Fruit fly (Drosophila melanogaster): ENCODE data around the gene CG31381.

DNA sequence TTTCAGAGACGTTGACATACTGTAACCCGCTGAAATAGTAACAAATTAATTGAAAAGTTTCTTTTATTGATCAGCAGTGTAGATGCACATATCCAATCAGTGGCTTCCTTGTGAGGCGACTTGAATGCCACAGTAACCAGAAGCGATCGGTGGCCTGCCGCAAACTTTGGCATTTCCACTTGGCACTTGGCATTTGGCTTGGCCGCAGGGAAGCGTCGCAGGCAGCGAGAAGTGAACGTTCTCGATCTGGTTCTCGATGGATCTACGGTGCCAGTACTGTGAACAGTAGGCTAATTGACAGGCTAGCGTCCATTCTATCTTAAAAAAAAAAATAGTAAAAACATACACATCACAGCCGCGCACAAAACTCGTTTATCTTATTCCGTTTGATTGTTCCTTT is 24.0 kb downstream of the CG31381 start, which contains the start of gene CG10845:
- no peak for TF ChIP-seq CTCF (optimal IDR thresholded peaks at IDR 0.05)
- TF ChIP-seq CG8478 (optimal IDR thresholded peaks at IDR 0.05) = no peak

All from S2 (cell line).